Worm (Caenorhabditis elegans) whole organism, L3 larva: ENCODE measurements around the gene F26F12.4.
A peak's percentile ranks its signal among the peaks of the same experiment; 100 is the strongest.

Experiments
- R02D3.7 ChIP-seq: fragments of 150-350 bp; optimal IDR thresholded peaks from 2 replicates; lab custom pipeline; 2014; ENCODE audit warnings: missing biosample characterization, missing genetic modification characterization
- ZK546.5 ChIP-seq: sonication (generic microtip); optimal IDR thresholded peaks from 2 replicates; lab custom pipeline; 2017; ENCODE audit warnings: missing biosample characterization, missing genetic modification characterization
- aly-2 ChIP-seq: fragments of 150-350 bp; optimal IDR thresholded peaks from 2 replicates; lab custom pipeline; 2014; ENCODE audit warnings: missing biosample characterization, missing genetic modification characterization
- ama-1 ChIP-seq: fragments of 150-350 bp; optimal IDR thresholded peaks from 2 replicates; lab custom pipeline; 2018
- ceh-16 ChIP-seq: sonication (generic microtip); optimal IDR thresholded peaks from 2 replicates; lab custom pipeline; 2017; ENCODE audit warnings: missing biosample characterization, missing genetic modification characterization
- ceh-28 ChIP-seq: fragments of 150-350 bp; optimal IDR thresholded peaks from 2 replicates; lab custom pipeline; 2014; ENCODE audit warnings: missing biosample characterization, missing genetic modification reagents, missing genetic modification characterization
- ceh-9 ChIP-seq: sonication (generic microtip); optimal IDR thresholded peaks from 2 replicates; lab custom pipeline; 2018; ENCODE audit warnings: missing biosample characterization, missing genetic modification characterization
- egl-27 ChIP-seq: sonication (generic microtip); optimal IDR thresholded peaks from 4 replicates; lab custom pipeline; 2017; ENCODE audit warnings: missing biosample characterization, missing genetic modification reagents, missing genetic modification characterization
- egl-5 ChIP-seq: fragments of 150-350 bp; optimal IDR thresholded peaks from 2 replicates; lab custom pipeline; 2017; ENCODE audit warnings: missing biosample characterization, missing genetic modification reagents, missing genetic modification characterization, inconsistent platforms
- elt-1 ChIP-seq: fragments of 150-350 bp; optimal IDR thresholded peaks from 2 replicates; lab custom pipeline; 2014; ENCODE audit warnings: missing biosample characterization, missing genetic modification characterization
- elt-3 ChIP-seq, 3 experiments: fragments of 150-350 bp in 1 of 3; sonication (generic microtip) in 2 of 3; optimal IDR thresholded peaks; 2 replicates in 2 of 3; 4 replicates in 1 of 3; lab custom pipeline; 2014 to 2017; ENCODE audit warnings: missing biosample characterization in 3 of 3, missing genetic modification characterization in 3 of 3
- eor-1 ChIP-seq, 2 experiments: fragments of 150-350 bp; optimal IDR thresholded peaks; 2 replicates each; lab custom pipeline; 2014 to 2018; ENCODE audit warnings: missing biosample characterization in 2 of 2, missing genetic modification characterization in 2 of 2
- fkh-2 ChIP-seq: fragments of 150-350 bp; optimal IDR thresholded peaks from 2 replicates; lab custom pipeline; 2014; ENCODE audit warnings: missing biosample characterization, missing genetic modification reagents, missing genetic modification characterization
- fos-1 ChIP-seq: fragments of 150-350 bp; optimal IDR thresholded peaks from 2 replicates; lab custom pipeline; 2014; ENCODE audit warnings: missing biosample characterization, missing genetic modification characterization
- hmg-11 ChIP-seq: sonication (generic microtip); optimal IDR thresholded peaks from 2 replicates; lab custom pipeline; 2016; ENCODE audit warnings: missing genetic modification characterization, missing compliant biosample characterization
- jun-1 ChIP-seq: fragments of 150-350 bp; optimal IDR thresholded peaks from 2 replicates; lab custom pipeline; 2014; ENCODE audit warnings: missing biosample characterization, missing genetic modification reagents, missing genetic modification characterization
- lin-39 ChIP-seq: fragments of 150-350 bp; optimal IDR thresholded peaks from 2 replicates; lab custom pipeline; 2018; ENCODE audit warnings: missing biosample characterization, missing genetic modification reagents, missing genetic modification characterization
- lsy-12 ChIP-seq: sonication (generic microtip); optimal IDR thresholded peaks from 2 replicates; lab custom pipeline; 2016; ENCODE audit warnings: mild to moderate bottlenecking, missing genetic modification characterization, missing compliant biosample characterization
- mdl-1 ChIP-seq: fragments of 150-350 bp; optimal IDR thresholded peaks from 2 replicates; lab custom pipeline; 2014; ENCODE audit warnings: missing biosample characterization, missing genetic modification characterization
- mml-1 ChIP-seq: fragments of 150-350 bp; sonication (generic microtip); optimal IDR thresholded peaks from 3 replicates; lab custom pipeline; 2014; ENCODE audit warnings: missing biosample characterization, missing genetic modification characterization
- nfya-1 ChIP-seq: sonication (generic microtip); optimal IDR thresholded peaks from 2 replicates; lab custom pipeline; 2017; ENCODE audit warnings: missing genetic modification characterization, mild to moderate bottlenecking, missing compliant biosample characterization, antibody characterized with exemption, moderate library complexity; ENCODE audit not compliant: insufficient read depth
- nhr-11 ChIP-seq: fragments of 150-350 bp; optimal IDR thresholded peaks from 2 replicates; lab custom pipeline; 2014; ENCODE audit warnings: missing biosample characterization, missing genetic modification characterization
- nhr-12 ChIP-seq: fragments of 150-350 bp; optimal IDR thresholded peaks from 2 replicates; lab custom pipeline; 2014; ENCODE audit warnings: missing biosample characterization, missing genetic modification characterization
- nhr-23 ChIP-seq: fragments of 150-350 bp; optimal IDR thresholded peaks from 2 replicates; lab custom pipeline; 2014; ENCODE audit warnings: missing biosample characterization, missing genetic modification reagents, missing genetic modification characterization
- nhr-25 ChIP-seq: sonication (generic microtip); optimal IDR thresholded peaks from 2 replicates; lab custom pipeline; 2017; ENCODE audit warnings: missing biosample characterization, missing genetic modification characterization
- nhr-28 ChIP-seq: fragments of 150-350 bp; optimal IDR thresholded peaks from 2 replicates; lab custom pipeline; 2014; ENCODE audit warnings: missing biosample characterization, missing genetic modification characterization
- nhr-77 ChIP-seq: fragments of 150-350 bp; optimal IDR thresholded peaks from 2 replicates; lab custom pipeline; 2014; ENCODE audit warnings: missing biosample characterization, missing genetic modification characterization
- pha-4 ChIP-seq: fragments of 150-350 bp; optimal IDR thresholded peaks from 2 replicates; lab custom pipeline; 2014; ENCODE audit warnings: missing biosample characterization, missing genetic modification reagents, missing genetic modification characterization
- pqm-1 ChIP-seq: fragments of 150-350 bp; optimal IDR thresholded peaks from 2 replicates; lab custom pipeline; 2017; ENCODE audit warnings: missing biosample characterization, missing genetic modification characterization, inconsistent platforms
- unc-62 ChIP-seq: fragments of 150-350 bp; sonication (generic microtip); optimal IDR thresholded peaks from 4 replicates; lab custom pipeline; 2014; ENCODE audit warnings: missing biosample characterization, missing genetic modification reagents, missing genetic modification characterization
- zag-1 ChIP-seq: fragments of 150-350 bp; optimal IDR thresholded peaks from 2 replicates; lab custom pipeline; 2014; ENCODE audit warnings: missing biosample characterization, missing genetic modification characterization

Gene F26F12.4

ce11 chrV:5876966-5877365 is 7.8 kb upstream of the F26F12.4 start:
- no peak for TF ChIP-seq nhr-28
- TF ChIP-seq nhr-25 (tag; lab: Kevin White, UChicago): no peak
- TF ChIP-seq lsy-12 (tag; lab: Kevin White, UChicago): no peak
- no peak for TF ChIP-seq nhr-12 (tag; lab: Kevin White, UChicago)
- TF ChIP-seq eor-1 (tag; optimal IDR thresholded peaks at IDR 0.05; lab: Kevin White, UChicago): no peak
- no peak for TF ChIP-seq fos-1 (tag; lab: Kevin White, UChicago)
- TF ChIP-seq nhr-11 (tag; lab: Kevin White, UChicago): no peak
- no peak for TF ChIP-seq ZK546.5
- TF ChIP-seq aly-2 (tag; lab: Kevin White, UChicago): no peak
- TF ChIP-seq nhr-77 (tag; lab: Kevin White, UChicago): no peak
- TF ChIP-seq unc-62 (GFP tag; lab: Kevin White, UChicago): no peak

- TF ChIP-seq ceh-16 (tag; lab: Kevin White, UChicago) (no peak), elt-1 (tag; lab: Kevin White, UChicago) (no peak)
Observed at ce11 chrV:5871759-5872158, 2.6 kb upstream of the F26F12.4 start, which contains the start of gene C02G6.2. TSS of gene C02G6.2 (plus strand) at chrV:5872059.

ce11 chrV:5865085-5865484 is 4.0 kb downstream of the F26F12.4 start, which contains the start of gene F26F12.5:
TSS of gene F26F12.5 (minus strand) at chrV:5865185.
- no peak for TF ChIP-seq lin-39 (tag; lab: Kevin White, UChicago)
- no peak for TF ChIP-seq nfya-1 (tag; lab: Kevin White, UChicago)
- no peak for TF ChIP-seq zag-1 (tag; lab: Kevin White, UChicago)
- TF ChIP-seq lsy-12 (tag; lab: Kevin White, UChicago): no peak
- no peak for TF ChIP-seq nhr-28
- no peak for TF ChIP-seq elt-1 (tag; lab: Kevin White, UChicago)
- TF ChIP-seq hmg-11 (tag; lab: Kevin White, UChicago): no peak
- TF ChIP-seq elt-3 (tag; optimal IDR thresholded peaks at IDR 0.05; lab: Kevin White, UChicago): no peak
- no peak for TF ChIP-seq eor-1 (tag; optimal IDR thresholded peaks at IDR 0.05; lab: Kevin White, UChicago)
- TF ChIP-seq R02D3.7 (tag; lab: Kevin White, UChicago): no peak
- no peak for TF ChIP-seq ceh-28 (tag; lab: Kevin White, UChicago)
- TF ChIP-seq egl-5 (tag; lab: Kevin White, UChicago): no peak
- no peak for TF ChIP-seq ceh-9 (tag; lab: Kevin White, UChicago)
- no peak for TF ChIP-seq fkh-2 (tag; lab: Kevin White, UChicago)
- no peak for TF ChIP-seq aly-2 (tag; lab: Kevin White, UChicago)
- TF ChIP-seq egl-27 (tag; lab: Kevin White, UChicago): no peak
- TF ChIP-seq mdl-1 (tag; lab: Kevin White, UChicago): no peak
- no peak for TF ChIP-seq pqm-1 (tag; lab: Kevin White, UChicago)
- no peak for TF ChIP-seq nhr-25 (tag; lab: Kevin White, UChicago)

DNA sequence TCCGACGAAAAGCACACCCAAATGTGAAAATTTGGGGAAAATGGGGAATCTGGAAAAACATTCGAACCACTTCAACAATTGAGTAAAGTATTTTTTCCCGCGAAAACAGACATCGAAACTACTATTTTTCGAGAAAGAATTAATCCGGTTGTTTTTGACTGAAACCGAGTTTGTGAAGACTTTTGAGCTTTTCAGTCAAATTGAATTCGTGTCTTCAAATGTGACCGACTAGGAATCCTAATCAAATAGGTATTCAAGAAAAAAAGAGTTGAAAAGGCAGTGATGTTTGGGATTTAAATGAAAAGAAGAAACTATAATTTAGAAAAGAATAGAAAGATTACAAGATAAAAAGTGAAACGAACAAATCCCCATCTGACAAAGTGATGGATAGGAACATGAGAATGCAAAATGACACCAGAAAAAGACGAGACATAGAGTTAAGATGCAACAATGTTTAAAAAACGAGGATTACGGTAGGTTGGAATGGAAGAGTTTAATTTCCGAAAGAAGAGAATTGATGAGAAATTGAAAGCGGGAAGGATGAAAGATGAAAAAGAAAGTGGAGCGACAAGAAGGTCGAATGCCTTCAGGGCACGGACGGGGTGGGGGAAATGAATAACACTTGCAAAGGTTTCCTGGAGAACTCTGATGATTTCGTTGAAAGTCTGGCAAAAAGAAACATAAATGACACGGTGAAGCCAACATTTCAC is 6.5 kb downstream of the F26F12.4 start, which contains the start of gene F26F12.8:
Gene F26F12.8, minus strand, starts transcription at position 51 of the 710 bp plus-strand sequence.
- TF ChIP-seq mdl-1 (tag; lab: Kevin White, UChicago) (no peak), nhr-23 (tag; lab: Kevin White, UChicago) (no peak), nhr-12 (tag; lab: Kevin White, UChicago) (no peak), ceh-28 (tag; lab: Kevin White, UChicago) (no peak), lin-39 (tag; lab: Kevin White, UChicago) (no peak), elt-1 (tag; lab: Kevin White, UChicago) (peak; percentile 58)

DNA sequence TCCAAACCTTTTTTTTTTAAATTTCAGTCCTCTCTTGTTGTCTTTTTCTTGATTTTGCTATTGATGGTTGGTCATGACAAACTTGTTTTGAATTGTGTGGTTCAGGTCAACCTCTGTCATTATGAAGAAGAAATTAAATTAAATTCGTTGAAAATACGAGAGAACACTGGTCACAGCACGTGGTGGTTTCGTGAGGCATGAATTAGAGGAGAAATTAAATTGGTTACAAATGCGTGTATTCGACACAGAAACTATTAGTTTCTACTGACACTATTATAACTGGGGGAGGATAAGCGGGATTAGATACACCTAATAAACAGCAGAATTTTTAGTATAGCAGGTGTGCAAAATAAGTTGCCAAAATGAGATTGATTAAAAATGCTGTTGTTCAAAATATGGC is 17.0 kb downstream of the F26F12.4 start:
- no peak for TF ChIP-seq nhr-28
- TF ChIP-seq fos-1 (tag; lab: Kevin White, UChicago): no peak
- TF ChIP-seq mml-1: no peak
- TF ChIP-seq hmg-11 (tag; lab: Kevin White, UChicago): no peak
- TF ChIP-seq eor-1 (tag; optimal IDR thresholded peaks at IDR 0.05; lab: Kevin White, UChicago): no peak
- no peak for TF ChIP-seq jun-1 (tag; lab: Kevin White, UChicago)
- TF ChIP-seq ama-1: no peak
- TF ChIP-seq ceh-28 (tag; lab: Kevin White, UChicago): no peak
- no peak for TF ChIP-seq ceh-16 (tag; lab: Kevin White, UChicago)
- TF ChIP-seq pha-4 (tag; lab: Kevin White, UChicago): no peak
- TF ChIP-seq nhr-77 (tag; lab: Kevin White, UChicago): no peak
- TF ChIP-seq zag-1 (tag; lab: Kevin White, UChicago): no peak
